Worm (Caenorhabditis elegans): ENCODE results near the gene F16H6.7.

ce11 chrV:18168266-18168665, 40.7 kb downstream of the F16H6.7 start, which contains the start of gene C14A6.7:
- TF ChIP-seq F13H6.1 (tag; optimal IDR thresholded peaks at IDR 0.05) (no peak), ama-1 (optimal IDR thresholded peaks at IDR 0.05) (no peak), zag-1 (tag; optimal IDR thresholded peaks at IDR 0.05) (no peak), skn-1 (tag; optimal IDR thresholded peaks at IDR 0.05) (no peak), elt-3 (tag; optimal IDR thresholded peaks at IDR 0.05) (no peak), lsy-2 (tag; optimal IDR thresholded peaks at IDR 0.05) (no peak), nhr-10 (tag; optimal IDR thresholded peaks at IDR 0.05) (no peak)
